Worm (Caenorhabditis elegans) whole organism, late embryonic: Measurements from ENCODE around the gene mnk-1.

Experiments
- C38D4.7 ChIP-seq: fragments of 200-800 bp; sonication (Bioruptor generic); optimal IDR thresholded peaks from 2 replicates; lab custom pipeline; 2018; ENCODE audit warnings: mild to moderate bottlenecking, missing genetic modification characterization, moderate library complexity, missing compliant biosample characterization
- F13H6.1 ChIP-seq: sonication (generic microtip); optimal IDR thresholded peaks from 2 replicates; lab custom pipeline; 2016; ENCODE audit warnings: missing genetic modification characterization, missing compliant biosample characterization
- Y22D7AL.16 ChIP-seq: sonication (generic microtip); optimal IDR thresholded peaks from 2 replicates; lab custom pipeline; 2016; ENCODE audit warnings: missing genetic modification characterization, missing compliant biosample characterization
- ama-1 ChIP-seq: fragments of 150-350 bp; optimal IDR thresholded peaks from 2 replicates; lab custom pipeline; 2014
- ceh-18 ChIP-seq: sonication (generic microtip); optimal IDR thresholded peaks from 2 replicates; lab custom pipeline; 2016; ENCODE audit warnings: missing genetic modification characterization, missing compliant biosample characterization
- ceh-24 ChIP-seq: sonication (generic microtip); optimal IDR thresholded peaks from 2 replicates; lab custom pipeline; 2016; ENCODE audit warnings: mild to moderate bottlenecking, missing genetic modification characterization, missing compliant biosample characterization
- ceh-30 ChIP-seq: fragments of 150-350 bp; optimal IDR thresholded peaks from 2 replicates; lab custom pipeline; 2014; ENCODE audit warnings: missing biosample characterization, missing genetic modification characterization
- ceh-31 ChIP-seq: sonication (generic microtip); optimal IDR thresholded peaks from 2 replicates; lab custom pipeline; 2016; ENCODE audit warnings: missing genetic modification characterization, missing compliant biosample characterization
- ceh-34 ChIP-seq: sonication (generic microtip); optimal IDR thresholded peaks from 2 replicates; lab custom pipeline; 2016; ENCODE audit warnings: mild to moderate bottlenecking, missing genetic modification characterization, missing compliant biosample characterization
- ceh-48 ChIP-seq: sonication (generic microtip); optimal IDR thresholded peaks from 2 replicates; lab custom pipeline; 2016; ENCODE audit warnings: missing genetic modification characterization, inconsistent platforms, missing compliant biosample characterization
- che-1 ChIP-seq: sonication (generic microtip); optimal IDR thresholded peaks from 2 replicates; lab custom pipeline; 2016; ENCODE audit warnings: mild to moderate bottlenecking, missing genetic modification characterization, missing compliant biosample characterization
- elt-2 ChIP-seq: sonication (generic microtip); optimal IDR thresholded peaks from 2 replicates; lab custom pipeline; 2016; ENCODE audit warnings: missing genetic modification reagents, missing genetic modification characterization, missing compliant biosample characterization
- elt-4 ChIP-seq: sonication (generic microtip); optimal IDR thresholded peaks from 2 replicates; lab custom pipeline; 2016; ENCODE audit warnings: missing genetic modification characterization, missing compliant biosample characterization
- eyg-1 ChIP-seq: sonication (generic microtip); optimal IDR thresholded peaks from 2 replicates; lab custom pipeline; 2016; ENCODE audit warnings: missing genotype, missing genetic modification characterization, missing compliant biosample characterization
- fax-1 ChIP-seq: sonication (generic microtip); optimal IDR thresholded peaks from 2 replicates; lab custom pipeline; 2016; ENCODE audit warnings: missing genotype, missing genetic modification characterization, missing compliant biosample characterization
- hlh-13 ChIP-seq: fragments of 200-800 bp; sonication (Bioruptor generic); optimal IDR thresholded peaks from 2 replicates; lab custom pipeline; 2018; ENCODE audit warnings: mild to moderate bottlenecking, missing genetic modification characterization, missing compliant biosample characterization
- hlh-30 ChIP-seq: sonication (generic microtip); optimal IDR thresholded peaks from 2 replicates; lab custom pipeline; 2017; ENCODE audit warnings: antibody characterized with exemption, missing genetic modification characterization, missing compliant biosample characterization; ENCODE audit not compliant: insufficient read depth
- hlh-8 ChIP-seq: sonication (generic microtip); optimal IDR thresholded peaks from 2 replicates; lab custom pipeline; 2016; ENCODE audit warnings: missing genotype, missing genetic modification characterization, missing compliant biosample characterization
- lin-11 ChIP-seq: fragments of 200-800 bp; sonication (Bioruptor generic); optimal IDR thresholded peaks from 2 replicates; lab custom pipeline; 2018; ENCODE audit warnings: mild to moderate bottlenecking, missing genetic modification characterization, missing compliant biosample characterization
- madf-2 ChIP-seq: sonication (generic microtip); optimal IDR thresholded peaks from 2 replicates; lab custom pipeline; 2017; ENCODE audit warnings: missing genetic modification characterization, missing compliant biosample characterization
- nfya-1 ChIP-seq: sonication (generic microtip); optimal IDR thresholded peaks from 2 replicates; lab custom pipeline; 2017; ENCODE audit warnings: missing genetic modification characterization, mild to moderate bottlenecking, missing compliant biosample characterization, antibody characterized with exemption, moderate library complexity
- npax-4 ChIP-seq: sonication (generic microtip); optimal IDR thresholded peaks from 2 replicates; lab custom pipeline; 2016; ENCODE audit warnings: missing genetic modification characterization, missing compliant biosample characterization
- odd-2 ChIP-seq: sonication (generic microtip); optimal IDR thresholded peaks from 2 replicates; lab custom pipeline; 2017; ENCODE audit warnings: antibody characterized with exemption, mild to moderate bottlenecking, missing genetic modification characterization, missing compliant biosample characterization
- pag-3 ChIP-seq: sonication (generic microtip); optimal IDR thresholded peaks from 2 replicates; lab custom pipeline; 2016; ENCODE audit warnings: missing compliant biosample characterization, missing genetic modification characterization, borderline replicate concordance
- pat-9 ChIP-seq: fragments of 200-800 bp; sonication (Bioruptor generic); optimal IDR thresholded peaks from 2 replicates; lab custom pipeline; 2018; ENCODE audit warnings: mild to moderate bottlenecking, missing genetic modification characterization, moderate library complexity, missing compliant biosample characterization
- pax-1 ChIP-seq: fragments of 150-350 bp; optimal IDR thresholded peaks from 2 replicates; lab custom pipeline; 2014; ENCODE audit warnings: missing biosample characterization, missing genetic modification characterization
- pha-2 ChIP-seq: sonication (generic microtip); optimal IDR thresholded peaks from 2 replicates; lab custom pipeline; 2017; ENCODE audit warnings: mild to moderate bottlenecking, missing genetic modification characterization, missing compliant biosample characterization
- pros-1 ChIP-seq: fragments of 150-350 bp; optimal IDR thresholded peaks from 2 replicates; lab custom pipeline; 2014; ENCODE audit warnings: missing biosample characterization, missing genetic modification reagents, missing genetic modification characterization
- ref-2 ChIP-seq: sonication (generic microtip); optimal IDR thresholded peaks from 2 replicates; lab custom pipeline; 2016; ENCODE audit warnings: missing genetic modification characterization, missing compliant biosample characterization
- sdc-2 ChIP-seq: sonication (generic microtip); optimal IDR thresholded peaks from 2 replicates; lab custom pipeline; 2016; ENCODE audit warnings: missing genotype, missing genetic modification characterization, missing compliant biosample characterization
- tbx-2 ChIP-seq: sonication (generic microtip); optimal IDR thresholded peaks from 2 replicates; lab custom pipeline; 2016; ENCODE audit warnings: missing genetic modification characterization, missing compliant biosample characterization
- unc-3 ChIP-seq, 2 experiments: fragments of 200-800 bp in 1 of 2; sonication (Bioruptor generic) in 1 of 2; sonication (generic microtip) in 1 of 2; conservative IDR thresholded peaks in 1 of 2; optimal IDR thresholded peaks in 1 of 2; 2 replicates each; pipeline versions ENCODE4 v1.3.6 to Lab custom; 2016 to 2022; ENCODE audit warnings: missing compliant biosample characterization in 2 of 2, missing genetic modification characterization in 2 of 2, missing genetic modification reagents in 1 of 2
- unc-42 ChIP-seq: sonication (generic microtip); optimal IDR thresholded peaks from 2 replicates; lab custom pipeline; 2016; ENCODE audit warnings: missing genotype, missing genetic modification characterization, missing compliant biosample characterization
- unc-55 ChIP-seq: sonication (generic microtip); optimal IDR thresholded peaks from 2 replicates; lab custom pipeline; 2017; ENCODE audit warnings: missing biosample characterization, missing genetic modification reagents, missing genetic modification characterization
- unc-86 ChIP-seq: sonication (generic microtip); optimal IDR thresholded peaks from 2 replicates; lab custom pipeline; 2016; ENCODE audit warnings: missing genetic modification characterization, missing compliant biosample characterization
- ztf-16 ChIP-seq: sonication (generic microtip); optimal IDR thresholded peaks from 2 replicates; lab custom pipeline; 2017; ENCODE audit warnings: missing genetic modification characterization, missing compliant biosample characterization

The mnk-1 gene

DNA sequence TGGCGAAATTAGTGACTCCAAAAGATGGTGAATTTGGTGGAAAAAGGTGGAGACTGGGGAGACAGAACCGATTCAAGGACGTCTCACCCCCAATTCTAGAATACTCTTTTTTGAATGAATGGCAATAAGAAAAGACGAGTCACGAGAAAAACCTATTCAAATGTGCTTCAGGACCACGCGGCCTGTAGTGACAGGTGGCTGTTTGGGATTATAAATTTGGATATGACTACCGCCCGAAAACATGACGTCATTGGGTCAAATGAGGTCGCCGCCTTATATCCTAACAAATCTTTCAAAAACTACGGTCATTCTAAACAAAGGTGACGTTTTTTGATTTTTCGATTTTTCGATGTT, 821 bp downstream of the mnk-1 start:
- TF ChIP-seq sdc-2 (tag; lab: Kevin White, UChicago) (no peak), hlh-30 (tag; lab: Kevin White, UChicago) (peak; percentile 64), unc-55 (peak; percentile 10)
- TF ChIP-seq, all 69 proteins: peak for 2

DNA sequence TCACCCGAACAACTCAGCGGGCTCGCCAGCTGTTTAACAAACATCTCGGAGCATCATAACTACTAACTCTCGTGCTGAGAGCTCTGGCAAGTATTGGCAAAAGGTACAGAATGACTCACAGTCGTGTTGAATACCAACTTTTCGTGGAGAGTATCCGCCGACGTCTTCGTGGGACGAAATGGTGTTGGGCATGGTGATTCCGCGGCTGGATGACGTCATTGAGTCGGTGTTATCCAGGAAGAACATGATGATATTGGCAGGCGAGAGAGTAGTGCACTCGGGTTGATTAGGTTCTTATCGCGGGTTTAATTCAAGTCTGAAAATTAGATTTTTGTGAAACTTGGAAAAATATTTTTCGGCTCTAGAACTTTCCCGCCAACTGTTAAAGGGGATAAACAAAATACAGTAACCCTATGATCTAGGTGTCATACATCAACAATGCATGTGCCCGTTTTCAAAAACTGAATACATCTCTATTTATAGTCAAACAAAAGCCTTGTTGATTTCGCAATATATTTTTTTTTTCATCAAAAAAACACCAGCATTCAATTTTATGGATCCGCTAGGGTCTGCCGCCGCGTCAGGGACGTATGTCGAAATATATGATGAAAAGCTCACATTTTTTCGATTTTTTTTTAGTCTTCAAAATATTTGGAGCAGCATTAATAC, 1.3 kb downstream of the mnk-1 start:
- TF ChIP-seq hlh-13 (GFP tag; lab: Kevin White, UChicago): no peak
- TF ChIP-seq Y22D7AL.16 (tag; lab: Kevin White, UChicago): no peak
- no peak for TF ChIP-seq pax-1 (tag; lab: Kevin White, UChicago)
- no peak for TF ChIP-seq pha-2 (tag; lab: Kevin White, UChicago)
- TF ChIP-seq ceh-24 (tag; lab: Kevin White, UChicago): no peak
- no peak for TF ChIP-seq ref-2 (tag; lab: Kevin White, UChicago)
- TF ChIP-seq tbx-2 (tag; lab: Kevin White, UChicago): no peak
- no peak for TF ChIP-seq pros-1

DNA sequence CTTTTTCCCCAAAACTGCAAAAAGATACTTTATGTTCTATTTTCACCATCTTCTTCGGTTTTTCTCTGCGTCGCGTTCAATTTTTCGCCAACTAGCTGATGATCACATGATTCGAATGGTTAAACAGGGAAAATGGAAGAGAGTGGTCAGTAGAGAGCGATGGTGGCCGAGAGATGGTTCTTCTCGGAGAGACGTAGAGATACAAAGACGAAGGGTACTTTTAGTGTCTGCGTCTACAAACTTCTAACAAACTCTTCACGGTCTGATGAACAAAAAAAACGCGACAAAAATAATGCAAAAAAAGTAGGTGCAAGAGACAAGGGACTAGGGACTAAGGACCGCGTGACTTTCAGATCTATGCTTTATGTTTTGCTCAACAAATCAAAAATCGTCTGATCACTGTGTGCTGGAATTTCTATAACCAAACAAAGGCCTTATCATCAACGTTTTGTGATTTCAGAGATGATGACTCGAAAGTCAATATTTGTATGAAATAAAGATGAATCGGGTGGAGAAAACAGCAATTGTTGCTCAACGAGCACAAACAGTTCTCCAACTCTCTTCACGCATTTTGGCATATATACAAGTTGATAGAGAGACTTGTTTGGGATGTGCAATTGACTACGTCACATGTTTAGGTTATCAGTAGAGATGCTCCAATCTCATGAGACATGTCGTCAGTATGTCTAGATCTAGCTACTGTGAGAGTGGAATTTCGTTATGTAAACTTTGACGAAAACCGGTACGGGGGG, 2.7 kb downstream of the mnk-1 start:
- TF ChIP-seq pag-3 (no peak), ceh-18 (tag; lab: Kevin White, UChicago) (peak; percentile 34), eyg-1 (tag; lab: Kevin White, UChicago) (no peak), unc-55 (peak; percentile 82), unc-42 (tag; lab: Kevin White, UChicago) (no peak), ceh-24 (tag; lab: Kevin White, UChicago) (no peak), fax-1 (tag; lab: Kevin White, UChicago) (no peak), elt-4 (no peak), ceh-30 (no peak), ceh-48 (no peak), hlh-30 (tag; lab: Kevin White, UChicago) (peak; percentile 96), F13H6.1 (tag; lab: Kevin White, UChicago) (peak; percentile 2), tbx-2 (tag; lab: Kevin White, UChicago) (peak; percentile 64), lin-11 (tag; lab: Kevin White, UChicago) (no peak), odd-2 (no peak), npax-4 (tag; lab: Kevin White, UChicago) (no peak), che-1 (tag; lab: Kevin White, UChicago) (no peak), elt-2 (tag; lab: Kevin White, UChicago) (no peak), ceh-31 (peak; percentile 75), hlh-8 (tag; lab: Kevin White, UChicago) (no peak), pat-9 (tag; lab: Kevin White, UChicago) (no peak), unc-3 (GFP tag; conservative IDR thresholded peaks at IDR 0.05; lab: Robert Waterston, UW) (no peak), unc-3 (tag; optimal IDR thresholded peaks at IDR 0.05; lab: Kevin White, UChicago) (no peak), ztf-16 (tag; lab: Kevin White, UChicago) (no peak), madf-2 (no peak), sdc-2 (tag; lab: Kevin White, UChicago) (no peak), ama-1 (no peak), pros-1 (peak; percentile 65), ceh-34 (tag; lab: Kevin White, UChicago) (no peak), ref-2 (tag; lab: Kevin White, UChicago) (peak; percentile 67), nfya-1 (tag; lab: Kevin White, UChicago) (peak; percentile 76), C38D4.7 (GFP tag; lab: Kevin White, UChicago) (no peak), unc-86 (tag; lab: Kevin White, UChicago) (no peak), pax-1 (tag; lab: Kevin White, UChicago) (peak; percentile 95)
